Fruit fly (Drosophila melanogaster): Measurements from ENCODE around the gene COX7B.

COX7B gene

DNA sequence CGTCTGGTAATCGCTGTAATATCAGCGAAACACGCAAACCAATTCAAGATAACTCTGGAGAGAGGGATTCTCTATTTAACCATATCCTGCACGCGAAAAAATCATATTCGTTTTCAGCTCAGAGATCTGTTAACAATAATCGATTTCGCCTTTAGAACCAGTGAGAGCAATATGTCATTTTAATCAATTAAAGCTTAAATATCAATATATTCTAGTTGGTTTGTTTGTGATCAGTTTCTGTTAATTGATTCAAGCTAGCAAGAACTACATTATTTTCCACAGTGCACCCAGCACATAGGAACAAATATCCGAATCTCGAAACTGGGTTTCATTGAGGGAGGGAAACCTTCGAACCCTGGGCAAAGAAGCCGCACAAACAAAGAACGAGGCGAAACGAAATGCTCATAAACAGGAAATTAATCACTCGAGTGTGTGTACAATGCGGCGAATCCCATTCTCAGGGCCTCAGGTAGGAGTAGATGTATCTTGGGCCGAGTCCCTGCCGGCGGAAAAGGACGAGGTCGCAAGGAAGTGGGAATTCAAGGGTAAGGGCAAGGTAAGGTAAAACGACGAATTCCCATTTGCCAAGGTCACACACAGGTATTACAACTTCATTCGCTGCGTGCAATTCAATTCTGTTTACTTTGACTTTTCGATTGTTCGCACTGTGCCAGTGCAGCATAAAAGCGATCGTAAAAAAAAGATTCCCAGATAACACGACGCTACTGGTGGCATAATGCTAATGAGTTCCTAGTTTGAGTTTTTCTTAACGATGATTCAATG, 9.1 kb upstream of the COX7B start (continued):
- TF ChIP-seq CG11294 (GFP tag; IDR thresholded peaks at IDR 0.05), result no peak
- no peak for TF ChIP-seq CG31627 (GFP tag; optimal IDR thresholded peaks at IDR 0.05)
- TF ChIP-seq achi (GFP tag; optimal IDR thresholded peaks at IDR 0.05), result peak; percentile 64
- peak; percentile 42 for TF ChIP-seq CG32006 (GFP tag; optimal IDR thresholded peaks at IDR 0.05)
- no peak for TF ChIP-seq dac (GFP tag; optimal IDR thresholded peaks at IDR 0.05)
- TF ChIP-seq Sox14 (GFP tag; optimal IDR thresholded peaks at IDR 0.05), result peak; percentile 59
- no peak for TF ChIP-seq Blimp-1 (GFP tag; optimal IDR thresholded peaks at IDR 0.05)
- TF ChIP-seq cyc (GFP tag; optimal IDR thresholded peaks at IDR 0.05), result peak; percentile 23
- TF ChIP-seq dsx (GFP tag; optimal IDR thresholded peaks at IDR 0.05; ENCODE audit: poor library complexity, severe bottlenecking), result peak; percentile 84
- peak; percentile 44 for TF ChIP-seq Smox (GFP tag; optimal IDR thresholded peaks at IDR 0.05)
- no peak for TF ChIP-seq CG6276 (GFP tag; optimal IDR thresholded peaks at IDR 0.05)
- peak; percentile 91 for TF ChIP-seq CG10669 (GFP tag; optimal IDR thresholded peaks at IDR 0.05)
- no peak for TF ChIP-seq vri (GFP tag; optimal IDR thresholded peaks at IDR 0.05)
- no peak for TF ChIP-seq fd85E (GFP tag; optimal IDR thresholded peaks at IDR 0.05)
- no peak for TF ChIP-seq eg (GFP tag; IDR thresholded peaks at IDR 0.05)
- TF ChIP-seq CG15336 (GFP tag; IDR thresholded peaks at IDR 0.05), result no peak
- peak; percentile 11 for TF ChIP-seq fkh (GFP tag; optimal IDR thresholded peaks at IDR 0.05)
- peak; percentile 47 for TF ChIP-seq CG11902 (GFP tag; optimal IDR thresholded peaks at IDR 0.05)
- TF ChIP-seq CG7368 (GFP tag; optimal IDR thresholded peaks at IDR 0.05), result peak; percentile 70
- TF ChIP-seq CG4318 (GFP tag; optimal IDR thresholded peaks at IDR 0.05), result no peak
- no peak; the same call in 2 of the 3 replicates for TF ChIP-seq CG8119 (GFP tag; IDR thresholded peaks at IDR 0.05)
- peak; percentile 49 for TF ChIP-seq Met (GFP tag; optimal IDR thresholded peaks at IDR 0.05)

DNA sequence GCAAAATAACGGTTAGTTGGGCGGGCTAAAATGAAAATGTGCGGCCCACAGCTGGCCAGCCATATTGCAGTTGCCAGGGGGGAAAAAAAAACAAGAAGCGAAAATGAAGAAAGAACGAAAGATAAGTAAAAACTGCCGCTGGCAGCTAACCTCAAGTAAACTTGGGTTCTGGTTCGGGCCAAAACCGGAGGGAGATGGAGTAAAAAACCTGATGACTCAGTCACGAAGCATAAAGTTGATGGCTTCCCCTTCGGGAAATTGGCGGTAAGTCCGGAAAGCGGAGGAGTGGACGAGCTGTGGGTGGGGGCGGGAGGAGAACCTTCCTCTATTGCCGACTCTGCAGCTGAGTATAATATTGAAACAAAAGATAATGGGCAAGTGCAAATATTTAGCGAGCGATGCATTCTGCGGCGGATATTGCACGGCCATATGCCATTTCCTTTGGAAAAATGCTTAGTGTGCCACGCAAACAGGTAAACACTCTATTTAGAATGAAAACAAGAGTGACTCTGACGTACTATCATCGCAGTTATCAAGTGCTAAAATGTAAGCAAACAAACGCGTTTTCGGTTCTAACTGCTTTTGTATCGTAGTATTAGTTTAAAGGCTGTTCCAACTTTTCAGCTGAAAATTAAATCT, 6.1 kb upstream of the COX7B start:
- no peak for TF ChIP-seq CG6276 (GFP tag; optimal IDR thresholded peaks at IDR 0.05)
- no peak for TF ChIP-seq Eip93F (GFP tag; optimal IDR thresholded peaks at IDR 0.05)
- TF ChIP-seq fkh (GFP tag; optimal IDR thresholded peaks at IDR 0.05), result peak; percentile 81
- 0 out of 3 replicates have a peak, but pooled peaks have one; percentile 36 for TF ChIP-seq CG6163 (GFP tag; IDR thresholded peaks at IDR 0.05)
- 0 out of 3 replicates have a peak, but pooled peaks have one; percentile 7 for TF ChIP-seq eg (GFP tag; IDR thresholded peaks at IDR 0.05)
- peak; percentile 37 for TF ChIP-seq Eip78C (GFP tag)

DNA sequence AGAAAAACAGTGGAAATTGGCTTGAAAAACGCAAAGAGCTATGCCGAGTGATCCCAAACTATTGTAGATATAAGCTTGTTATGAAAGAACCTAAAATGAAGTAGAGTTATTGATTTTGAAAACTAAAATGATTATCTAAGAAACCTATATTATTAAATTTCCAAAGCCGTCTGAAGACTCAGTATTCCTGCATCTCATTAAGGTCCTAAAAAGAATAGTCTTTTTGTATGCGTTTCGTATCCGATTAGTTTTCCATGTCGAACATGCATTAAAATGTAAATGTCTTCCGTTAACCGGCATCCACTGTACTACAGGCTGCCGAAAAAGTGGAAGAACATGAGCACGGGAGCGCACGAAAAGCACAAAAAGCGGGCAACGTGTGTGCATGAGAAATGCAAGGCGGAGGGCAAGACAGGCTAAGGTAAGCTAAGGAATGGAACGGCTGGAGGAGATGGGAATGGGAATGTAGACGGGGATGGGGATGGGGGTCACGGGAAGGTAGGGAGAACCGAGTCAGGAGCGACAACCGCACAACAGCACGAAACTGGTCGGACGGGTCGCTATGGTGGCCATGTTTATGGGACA, 4.6 kb upstream of the COX7B start:
- TF ChIP-seq dsx (GFP tag; optimal IDR thresholded peaks at IDR 0.05; ENCODE audit: poor library complexity, severe bottlenecking) (peak; percentile 78), acj6 (GFP tag; optimal IDR thresholded peaks at IDR 0.05) (peak; percentile 84), ss (GFP tag; optimal IDR thresholded peaks at IDR 0.05) (peak; percentile 65 to 87), Smox (GFP tag; optimal IDR thresholded peaks at IDR 0.05) (peak; percentile 81), CG10669 (GFP tag; optimal IDR thresholded peaks at IDR 0.05) (peak; percentile 75), esn (GFP tag; optimal IDR thresholded peaks at IDR 0.05) (peak; percentile 89), salr (GFP tag; optimal IDR thresholded peaks at IDR 0.05) (peak; percentile 14 to 76), CG6808 (GFP tag; optimal IDR thresholded peaks at IDR 0.05) (peak; percentile 87), CG15336 (GFP tag; IDR thresholded peaks at IDR 0.05) (peak; percentile 58; the same call in 1 of the 2 replicates), lz (GFP tag; optimal IDR thresholded peaks at IDR 0.05) (peak; percentile 84), CG3919 (GFP tag; optimal IDR thresholded peaks at IDR 0.05) (peak; percentile 79), Hr38 (GFP tag; optimal IDR thresholded peaks at IDR 0.05) (no peak), Hr4 (GFP tag; optimal IDR thresholded peaks at IDR 0.05) (peak; percentile 57), CG8632 (GFP tag; optimal IDR thresholded peaks at IDR 0.05) (peak; percentile 84), Hr39 (GFP tag; optimal IDR thresholded peaks at IDR 0.05) (peak; percentile 82), CG34406 (GFP tag; optimal IDR thresholded peaks at IDR 0.05) (peak; percentile 84), Blimp-1 (GFP tag; optimal IDR thresholded peaks at IDR 0.05) (peak; percentile 34), Met (GFP tag; optimal IDR thresholded peaks at IDR 0.05) (peak; percentile 89), fd59A (GFP tag; optimal IDR thresholded peaks at IDR 0.05) (peak; percentile 83), spab (GFP tag; optimal IDR thresholded peaks at IDR 0.05) (peak; percentile 83), CG6163 (GFP tag; IDR thresholded peaks at IDR 0.05) (no peak; the same call in 1 of the 3 replicates), topi (GFP tag; optimal IDR thresholded peaks at IDR 0.05) (peak; percentile 88), OdsH (GFP tag; optimal IDR thresholded peaks at IDR 0.05) (peak; percentile 79), cyc (GFP tag; optimal IDR thresholded peaks at IDR 0.05) (peak; percentile 74), CG6276 (GFP tag; optimal IDR thresholded peaks at IDR 0.05) (peak; percentile 5), CG16779 (tag; optimal IDR thresholded peaks at IDR 0.05) (peak; percentile 42), Ets21C (GFP tag; optimal IDR thresholded peaks at IDR 0.05) (peak; percentile 81), CG32006 (GFP tag; optimal IDR thresholded peaks at IDR 0.05) (peak; percentile 68)

All from whole organism, prepupa.